Worm (Caenorhabditis elegans) whole organism, L3 larva: ENCODE data around the gene F20E11.17.

ENCODE experiments used
- ceh-82 ChIP-seq: fragments of 150-350 bp; optimal IDR thresholded peaks from 2 replicates; lab custom pipeline; 2014; ENCODE audit warnings: missing biosample characterization, missing genetic modification characterization
- fos-1 ChIP-seq: fragments of 150-350 bp; optimal IDR thresholded peaks from 2 replicates; lab custom pipeline; 2014; ENCODE audit warnings: missing biosample characterization, missing genetic modification characterization

- no peak for TF ChIP-seq fos-1 (tag; lab: Kevin White, UChicago)
- TF ChIP-seq ceh-82: no peak
Measured at ce11 chrV:17449836-17450235, 19.2 kb downstream of the F20E11.17 start.
